Worm (Caenorhabditis elegans): ENCODE data around the gene B0513.90.
A peak's percentile ranks its signal among the peaks of the same experiment; 100 is the strongest.

Gene B0513.90

DNA sequence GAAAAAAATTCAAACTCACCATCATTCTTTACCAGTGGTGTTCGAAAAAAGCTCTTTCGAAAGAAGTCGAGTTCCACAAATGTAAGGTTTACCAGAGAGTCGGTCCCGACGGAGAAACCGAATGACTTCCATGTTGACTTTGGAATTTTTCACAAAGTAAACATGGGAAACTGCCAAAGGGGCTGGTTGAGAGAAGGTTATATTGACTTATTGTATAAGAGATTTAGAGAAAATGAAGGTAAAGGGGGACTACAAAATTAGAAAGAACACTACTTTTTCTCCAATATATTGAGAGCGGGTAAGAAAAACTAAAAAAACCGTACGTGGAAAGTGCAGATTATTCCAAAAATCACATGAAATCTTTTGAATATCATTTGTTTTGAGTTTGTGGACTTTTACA is 1.7 kb upstream of the B0513.90 start, which contains the start of gene vamp-8:
Gene vamp-8, minus strand, starts transcription at position 25 of the 400 bp plus-strand sequence.
- TF ChIP-seq skn-1 (tag; optimal IDR thresholded peaks at IDR 0.05): no peak
- TF ChIP-seq pha-4 (tag; optimal IDR thresholded peaks at IDR 0.05): peak; percentile 100
- TF ChIP-seq zag-1 (tag; optimal IDR thresholded peaks at IDR 0.05): no peak
- no peak for TF ChIP-seq ztf-4 (tag; optimal IDR thresholded peaks at IDR 0.05)
- no peak for TF ChIP-seq lin-39 (tag; optimal IDR thresholded peaks at IDR 0.05)
- no peak for TF ChIP-seq ceh-16 (tag; optimal IDR thresholded peaks at IDR 0.05)
- TF ChIP-seq jun-1 (tag; optimal IDR thresholded peaks at IDR 0.05): no peak
- TF ChIP-seq nhr-67 (tag; optimal IDR thresholded peaks at IDR 0.05): no peak

DNA sequence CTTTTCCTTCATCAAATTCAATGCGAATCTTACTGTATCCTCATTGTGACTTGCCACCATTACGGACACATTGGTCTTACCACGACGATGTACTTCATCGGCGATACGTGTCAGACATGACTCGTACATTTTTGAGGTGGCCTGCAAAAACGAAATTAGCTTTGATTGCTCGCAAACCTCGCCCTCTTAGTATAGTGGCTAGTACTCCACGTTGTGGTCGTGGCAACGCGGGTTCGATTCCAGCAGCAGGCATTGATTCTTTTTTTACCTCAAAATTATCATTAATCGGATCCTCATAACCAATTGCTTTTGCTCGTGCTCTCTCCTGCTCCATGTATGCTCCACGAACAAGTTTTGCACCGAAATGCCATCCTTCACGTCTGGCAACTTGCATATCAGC is 3.2 kb downstream of the B0513.90 start:
- TF ChIP-seq elt-1 (tag; optimal IDR thresholded peaks at IDR 0.05): no peak
- no peak for TF ChIP-seq unc-62 (GFP tag; optimal IDR thresholded peaks at IDR 0.05)
- TF ChIP-seq ceh-82 (tag; optimal IDR thresholded peaks at IDR 0.05): no peak
- no peak for TF ChIP-seq lin-15B (tag; optimal IDR thresholded peaks at IDR 0.05)
- no peak for TF ChIP-seq nhr-11 (tag; optimal IDR thresholded peaks at IDR 0.05)
- no peak for TF ChIP-seq nhr-25 (tag; optimal IDR thresholded peaks at IDR 0.05)
- TF ChIP-seq nfya-1 (tag; optimal IDR thresholded peaks at IDR 0.05; ENCODE audit: insufficient read depth): no peak
- no peak for TF ChIP-seq daf-12 (tag; optimal IDR thresholded peaks at IDR 0.05)
- no peak for TF ChIP-seq ceh-16 (tag; optimal IDR thresholded peaks at IDR 0.05)
- TF ChIP-seq nhr-12 (tag; optimal IDR thresholded peaks at IDR 0.05): no peak
- TF ChIP-seq lsy-12 (tag; optimal IDR thresholded peaks at IDR 0.05): no peak
- no peak for TF ChIP-seq ZK546.5 (tag; optimal IDR thresholded peaks at IDR 0.05)
- TF ChIP-seq nhr-76 (tag; optimal IDR thresholded peaks at IDR 0.05): no peak
- no peak for TF ChIP-seq pqm-1 (tag; optimal IDR thresholded peaks at IDR 0.05)
- no peak for TF ChIP-seq mml-1 (tag; optimal IDR thresholded peaks at IDR 0.05)

- TF ChIP-seq nhr-12 (tag; optimal IDR thresholded peaks at IDR 0.05): no peak
- TF ChIP-seq nfya-1 (tag; optimal IDR thresholded peaks at IDR 0.05; ENCODE audit: insufficient read depth): peak; percentile 85
Measured at ce11 chrIV:13876565-13877153, 9.8 kb downstream of the B0513.90 start, which contains the start of gene prdh-1. prdh-1 (minus strand) TSS chrIV:13876615.

ce11 chrIV:13877707-13878106 is 10.9 kb downstream of the B0513.90 start:
- TF ChIP-seq R02D3.7 (tag; optimal IDR thresholded peaks at IDR 0.05): no peak
- no peak for TF ChIP-seq nhr-67 (tag; optimal IDR thresholded peaks at IDR 0.05)
- peak; percentile 50 for TF ChIP-seq fkh-10 (GFP tag; optimal IDR thresholded peaks at IDR 0.05)
- TF ChIP-seq pha-4 (tag; optimal IDR thresholded peaks at IDR 0.05): peak; percentile 66
- no peak for TF ChIP-seq nhr-28 (tag; optimal IDR thresholded peaks at IDR 0.05)
- peak; percentile 46 for TF ChIP-seq egl-5 (tag; optimal IDR thresholded peaks at IDR 0.05)
- peak; percentile 50 for TF ChIP-seq lin-15B (tag; optimal IDR thresholded peaks at IDR 0.05)
- no peak for TF ChIP-seq ZK546.5 (tag; optimal IDR thresholded peaks at IDR 0.05)
- TF ChIP-seq nhr-76 (tag; optimal IDR thresholded peaks at IDR 0.05): no peak
- TF ChIP-seq zag-1 (tag; optimal IDR thresholded peaks at IDR 0.05): no peak
- no peak for TF ChIP-seq unc-62 (GFP tag; optimal IDR thresholded peaks at IDR 0.05)
- TF ChIP-seq egl-27 (tag; optimal IDR thresholded peaks at IDR 0.05): no peak
- peak; percentile 82 for TF ChIP-seq hmg-11 (tag; optimal IDR thresholded peaks at IDR 0.05)
- no peak for TF ChIP-seq elt-1 (tag; optimal IDR thresholded peaks at IDR 0.05)
- TF ChIP-seq unc-39 (tag; optimal IDR thresholded peaks at IDR 0.05): no peak
- no peak for TF ChIP-seq nhr-25 (tag; optimal IDR thresholded peaks at IDR 0.05)
- no peak for TF ChIP-seq ztf-11 (tag; optimal IDR thresholded peaks at IDR 0.05)
- peak; percentile 92 for TF ChIP-seq lin-39 (tag; optimal IDR thresholded peaks at IDR 0.05)
- TF ChIP-seq eor-1 (tag; optimal IDR thresholded peaks at IDR 0.05): no peak
- no peak for TF ChIP-seq ceh-16 (tag; optimal IDR thresholded peaks at IDR 0.05)
- peak; percentile 21 for TF ChIP-seq mdl-1 (tag; optimal IDR thresholded peaks at IDR 0.05)
- no peak for TF ChIP-seq ceh-82 (tag; optimal IDR thresholded peaks at IDR 0.05)
- TF ChIP-seq pqm-1 (tag; optimal IDR thresholded peaks at IDR 0.05): no peak
- TF ChIP-seq sea-2 (GFP tag; optimal IDR thresholded peaks at IDR 0.05): no peak
- TF ChIP-seq snpc-4 (tag; optimal IDR thresholded peaks at IDR 0.05): peak; percentile 10
- TF ChIP-seq nfya-1 (tag; optimal IDR thresholded peaks at IDR 0.05; ENCODE audit: insufficient read depth): peak; percentile 73

- TF ChIP-seq nfya-1 (tag; optimal IDR thresholded peaks at IDR 0.05; ENCODE audit: insufficient read depth): peak; percentile 94
- TF ChIP-seq ama-1 (optimal IDR thresholded peaks at IDR 0.05): no peak
Measured at ce11 chrIV:13878123-13878522, 11.3 kb downstream of the B0513.90 start.
